Worm (Caenorhabditis elegans) whole organism, L2 larva: Measurements from ENCODE around the gene ZC204.13.

ENCODE experiments used
- alr-1 ChIP-seq: fragments of 150-350 bp; optimal IDR thresholded peaks from 2 replicates; lab custom pipeline; 2014; ENCODE audit warnings: missing biosample characterization, missing genetic modification characterization
- crh-2 ChIP-seq: sonication (generic microtip); optimal IDR thresholded peaks from 2 replicates; lab custom pipeline; 2017; ENCODE audit warnings: missing biosample characterization, missing genetic modification characterization
- egl-27 ChIP-seq: sonication (generic microtip); optimal IDR thresholded peaks from 3 replicates; lab custom pipeline; 2017; ENCODE audit warnings: missing biosample characterization, missing genetic modification reagents, missing genetic modification characterization
- fos-1 ChIP-seq: fragments of 150-350 bp; optimal IDR thresholded peaks from 2 replicates; lab custom pipeline; 2014; ENCODE audit warnings: missing biosample characterization, missing genetic modification characterization
- nhr-11 ChIP-seq: fragments of 150-350 bp; optimal IDR thresholded peaks from 2 replicates; lab custom pipeline; 2014; ENCODE audit warnings: missing biosample characterization, missing genetic modification characterization
- sma-9 ChIP-seq, 2 experiments: fragments of 150-350 bp in 1 of 2; sonication (generic microtip) in 1 of 2; optimal IDR thresholded peaks; 2 replicates each; lab custom pipeline; 2014 to 2016; ENCODE audit warnings: missing genetic modification characterization in 2 of 2, mild to moderate bottlenecking in 1 of 2, missing biosample characterization in 1 of 2, missing compliant biosample characterization in 1 of 2, missing genetic modification reagents in 1 of 2, moderate library complexity in 1 of 2
- unc-39 ChIP-seq: fragments of 150-350 bp; optimal IDR thresholded peaks from 2 replicates; lab custom pipeline; 2014; ENCODE audit warnings: missing biosample characterization, missing genetic modification characterization
- unc-55 ChIP-seq: fragments of 150-350 bp; sonication (generic microtip); optimal IDR thresholded peaks from 3 replicates; lab custom pipeline; 2014; ENCODE audit warnings: missing biosample characterization, missing genetic modification reagents, missing genetic modification characterization
- ztf-11 ChIP-seq: sonication (generic microtip); optimal IDR thresholded peaks from 2 replicates; lab custom pipeline; 2017; ENCODE audit warnings: missing biosample characterization, missing genetic modification characterization
- ztf-4 ChIP-seq: fragments of 150-350 bp; optimal IDR thresholded peaks from 2 replicates; lab custom pipeline; 2014; ENCODE audit warnings: missing biosample characterization, missing genetic modification characterization

- TF ChIP-seq unc-55 (GFP tag; lab: Kevin White, UChicago), result no peak
- no peak for TF ChIP-seq sma-9 (GFP tag; optimal IDR thresholded peaks at IDR 0.05; lab: Kevin White, UChicago)
- no peak for TF ChIP-seq sma-9 (tag; optimal IDR thresholded peaks at IDR 0.05; lab: Kevin White, UChicago)
- TF ChIP-seq egl-27, result no peak
- TF ChIP-seq ztf-11 (tag; lab: Kevin White, UChicago), result no peak
- TF ChIP-seq ztf-4 (tag; lab: Kevin White, UChicago), result no peak
- no peak for TF ChIP-seq nhr-11 (tag; lab: Kevin White, UChicago)
- no peak for TF ChIP-seq unc-39 (tag; lab: Kevin White, UChicago)
- no peak for TF ChIP-seq fos-1
- no peak for TF ChIP-seq alr-1 (tag; lab: Kevin White, UChicago)
- no peak for TF ChIP-seq crh-2
Observed at ce11 chrII:1691011-1691410, 30.2 kb upstream of the ZC204.13 start, which contains the start of gene fbxc-22.
